Fruit fly (Drosophila melanogaster) whole organism, embryonic: ENCODE measurements around the gene CG14913.

Source experiments
- Abd-B ChIP-seq: fragments of 200-800 bp; sonication (Bioruptor generic); optimal IDR thresholded peaks from 2 replicates; lab custom pipeline; 2018; ENCODE audit warnings: missing biosample characterization, mild to moderate bottlenecking, missing genetic modification characterization, moderate library complexity
- Adf1 ChIP-seq: fragments of 200-800 bp; sonication (Bioruptor generic); IDR thresholded peaks from 2 replicates; pipeline ENCODE4 v1.3.6; 2022; ENCODE audit warnings: missing biosample characterization, missing genetic modification characterization
- Awh ChIP-seq: fragments of 200-800 bp; sonication (Bioruptor generic); IDR thresholded peaks from 2 replicates; pipeline ENCODE4, ENCODE4 v1.3.6; 2022; ENCODE audit warnings: missing biosample characterization, missing genetic modification characterization
- Bgb ChIP-seq: fragments of 200-800 bp; sonication (Bioruptor generic); IDR thresholded peaks from 2 replicates; pipeline ENCODE4 v1.3.6; 2022; ENCODE audit warnings: missing biosample characterization, missing genetic modification characterization; ENCODE audit not compliant: partially characterized antibody
- Blimp-1 ChIP-seq: fragments of 200-800 bp; sonication (Bioruptor generic); optimal IDR thresholded peaks from 3 replicates; lab custom pipeline; 2018; ENCODE audit warnings: missing biosample characterization, missing genetic modification characterization, mild to moderate bottlenecking, moderate library complexity, missing genetic modification reagents
- CG10654 ChIP-seq: fragments of 200-800 bp; sonication (Bioruptor generic); optimal IDR thresholded peaks from 2 replicates; lab custom pipeline; 2016; ENCODE audit warnings: missing biosample characterization, missing genetic modification characterization
- CG10959 ChIP-seq: fragments of 200-800 bp; sonication (Bioruptor generic); IDR thresholded peaks from 2 replicates; pipeline ENCODE4 v1.3.6; 2022; ENCODE audit warnings: missing biosample characterization, missing genetic modification characterization
- CG10979 ChIP-seq: fragments of 200-800 bp; sonication (Bioruptor generic); optimal IDR thresholded peaks from 2 replicates; lab custom pipeline; 2018; ENCODE audit warnings: missing biosample characterization, mild to moderate bottlenecking, missing genetic modification characterization, moderate library complexity
- CG14710 ChIP-seq: fragments of 200-800 bp; sonication (Bioruptor generic); optimal IDR thresholded peaks from 3 replicates; lab custom pipeline; 2019; ENCODE audit warnings: missing biosample characterization, mild to moderate bottlenecking, missing genetic modification characterization, moderate library complexity
- CG17385 ChIP-seq: fragments of 200-800 bp; sonication (Bioruptor generic); optimal IDR thresholded peaks from 3 replicates; lab custom pipeline; 2018; ENCODE audit warnings: missing biosample characterization, mild to moderate bottlenecking, missing genetic modification characterization
- CG17802 ChIP-seq: fragments of 200-800 bp; sonication (Bioruptor generic); optimal IDR thresholded peaks from 2 replicates; lab custom pipeline; 2018; ENCODE audit warnings: missing biosample characterization, mild to moderate bottlenecking, missing genetic modification characterization, moderate library complexity
- CG33213 ChIP-seq: fragments of 200-800 bp; sonication (Bioruptor generic); optimal IDR thresholded peaks from 3 replicates; lab custom pipeline; 2016; ENCODE audit warnings: missing biosample characterization, missing genetic modification characterization
- CG3838 ChIP-seq: fragments of 200-800 bp; sonication (Bioruptor generic); optimal IDR thresholded peaks from 3 replicates; lab custom pipeline; 2016; ENCODE audit warnings: missing biosample characterization, missing genetic modification characterization
- CG4424 ChIP-seq: fragments of 200-800 bp; sonication (Bioruptor generic); optimal IDR thresholded peaks from 3 replicates; lab custom pipeline; 2016; ENCODE audit warnings: missing biosample characterization, missing genetic modification characterization
- CG4617 ChIP-seq: fragments of 200-800 bp; sonication (Bioruptor generic); optimal IDR thresholded peaks from 3 replicates; lab custom pipeline; 2016; ENCODE audit warnings: missing biosample characterization, missing genetic modification characterization, borderline replicate concordance
- CG4730 ChIP-seq: fragments of 200-800 bp; sonication (Bioruptor generic); IDR thresholded peaks from 2 replicates; pipeline ENCODE4 v1.3.6; 2022; ENCODE audit warnings: missing biosample characterization, missing genetic modification characterization
- CHES-1-like ChIP-seq: fragments of 200-800 bp; sonication (Bioruptor generic); optimal IDR thresholded peaks from 2 replicates; lab custom pipeline; 2016; ENCODE audit warnings: missing biosample characterization, missing genetic modification characterization
- HLH3B ChIP-seq: fragments of 200-800 bp; sonication (Bioruptor generic); IDR thresholded peaks from 2 replicates; pipeline ENCODE4 v1.3.6; 2022; ENCODE audit warnings: missing biosample characterization, missing genetic modification characterization
- Hand ChIP-seq: fragments of 200-800 bp; sonication (Bioruptor generic); optimal IDR thresholded peaks from 2 replicates; lab custom pipeline; 2017; ENCODE audit warnings: mild to moderate bottlenecking, missing biosample characterization, missing genetic modification reagents, missing genetic modification characterization
- Hr78 ChIP-seq, 2 experiments: fragments of 200-800 bp in 1 of 2; fragments of >200 bp in 1 of 2; sonication (Bioruptor generic) in 1 of 2; optimal IDR thresholded peaks; 2 replicates each; lab custom pipeline; 2017 to 2019; ENCODE audit warnings: missing biosample characterization in 2 of 2, missing genetic modification characterization in 2 of 2, mild to moderate bottlenecking in 1 of 2, moderate library complexity in 1 of 2
- Mad ChIP-seq: fragments of 200-800 bp; sonication (Bioruptor generic); optimal IDR thresholded peaks from 2 replicates; lab custom pipeline; 2016; ENCODE audit warnings: missing biosample characterization, missing genetic modification characterization
- Max ChIP-seq: fragments of 200-800 bp; sonication (Bioruptor generic); optimal IDR thresholded peaks from 2 replicates; lab custom pipeline; 2016; ENCODE audit warnings: missing biosample characterization, mild to moderate bottlenecking, missing genetic modification characterization
- Med ChIP-seq: fragments of 200-800 bp; sonication (Bioruptor generic); peaks from one replicate; lab custom pipeline; 2016; ENCODE audit warnings: missing biosample characterization, missing genetic modification characterization, mild to moderate bottlenecking, inconsistent platforms, moderate library complexity
- Nf-YC ChIP-seq: fragments of 200-800 bp; optimal IDR thresholded peaks from 3 replicates; lab custom pipeline; 2019; ENCODE audit warnings: missing biosample characterization, mild to moderate bottlenecking, missing genetic modification characterization, moderate library complexity
- Side ChIP-seq: fragments of 200-800 bp; sonication (Bioruptor generic); optimal IDR thresholded peaks from 2 replicates; lab custom pipeline; 2016; ENCODE audit warnings: missing biosample characterization, missing genetic modification characterization
- Sin3A ChIP-seq: fragments of >200 bp; optimal IDR thresholded peaks from 2 replicates; lab custom pipeline; 2018
- ap ChIP-seq: fragments of 200-800 bp; sonication (Bioruptor generic); IDR thresholded peaks from 2 replicates; pipeline ENCODE4 v1.3.6; 2022; ENCODE audit warnings: missing biosample characterization, missing genetic modification characterization
- chinmo ChIP-seq: fragments of 200-800 bp; sonication (Bioruptor generic); IDR thresholded peaks from 4 replicates; pipeline ENCODE4 v1.3.6; 2022; ENCODE audit warnings: missing biosample characterization, missing genetic modification characterization; ENCODE audit not compliant: partially characterized antibody
- corto ChIP-seq: fragments of 200-800 bp; sonication (Bioruptor generic); optimal IDR thresholded peaks from 2 replicates; lab custom pipeline; 2016; ENCODE audit warnings: missing biosample characterization, mild to moderate bottlenecking, missing genetic modification characterization, moderate library complexity
- crol ChIP-seq: fragments of 200-800 bp; sonication (Bioruptor generic); IDR thresholded peaks from 2 replicates; pipeline ENCODE4 v1.3.6; 2022; ENCODE audit warnings: missing biosample characterization, missing genetic modification characterization
- en ChIP-seq: fragments of 200-800 bp; sonication (Bioruptor generic); optimal IDR thresholded peaks from 2 replicates; lab custom pipeline; 2016; ENCODE audit warnings: missing biosample characterization, missing genetic modification characterization
- eyg ChIP-seq: fragments of 200-800 bp; sonication (Bioruptor generic); optimal IDR thresholded peaks from 3 replicates; lab custom pipeline; 2016; ENCODE audit warnings: missing biosample characterization, missing genetic modification characterization
- hb ChIP-seq: fragments of 200-800 bp; sonication (Bioruptor generic); IDR thresholded peaks from 3 replicates; pipeline ENCODE4 v1.3.6; 2022; ENCODE audit warnings: missing biosample characterization, missing genetic modification characterization; ENCODE audit not compliant: partially characterized antibody
- her ChIP-seq: fragments of 200-800 bp; sonication (Bioruptor generic); optimal IDR thresholded peaks from 2 replicates; lab custom pipeline; 2016; ENCODE audit warnings: missing biosample characterization, missing genetic modification characterization
- ken ChIP-seq: fragments of 200-800 bp; sonication (Bioruptor generic); IDR thresholded peaks from 3 replicates; pipeline ENCODE4 v1.3.6; 2022; ENCODE audit warnings: missing biosample characterization, missing genetic modification characterization
- kni ChIP-seq: fragments of 200-800 bp; sonication (Bioruptor generic); optimal IDR thresholded peaks from 3 replicates; lab custom pipeline; 2017; ENCODE audit warnings: mild to moderate bottlenecking, missing biosample characterization, missing genetic modification reagents, missing genetic modification characterization
- lola ChIP-seq, 3 experiments: fragments of >200 bp in 2 of 3; fragments of 200-800 bp in 1 of 3; sonication (Bioruptor generic) in 1 of 3; optimal IDR thresholded peaks; 2 replicates each; lab custom pipeline; 2017 to 2019; ENCODE audit warnings: missing biosample characterization in 3 of 3, missing genetic modification characterization in 3 of 3, mild to moderate bottlenecking in 1 of 3, moderate library complexity in 1 of 3
- nerfin-2 ChIP-seq: fragments of 200-800 bp; sonication (Bioruptor generic); IDR thresholded peaks from 2 replicates; pipeline ENCODE4 v1.3.6; 2022; ENCODE audit warnings: missing biosample characterization, missing genetic modification characterization; ENCODE audit not compliant: partially characterized antibody
- nmo ChIP-seq: fragments of 200-800 bp; sonication (Bioruptor generic); optimal IDR thresholded peaks from 2 replicates; lab custom pipeline; 2018; ENCODE audit warnings: missing biosample characterization, mild to moderate bottlenecking, missing genetic modification characterization, moderate library complexity
- nom ChIP-seq: fragments of 200-800 bp; sonication (Bioruptor generic); optimal IDR thresholded peaks from 2 replicates; lab custom pipeline; 2017; ENCODE audit warnings: missing biosample characterization, missing genetic modification characterization, mild to moderate bottlenecking, moderate library complexity, missing genetic modification reagents
- pho ChIP-seq: fragments of 200-800 bp; sonication (Bioruptor generic); optimal IDR thresholded peaks from 2 replicates; lab custom pipeline; 2016; ENCODE audit warnings: missing biosample characterization, missing genetic modification characterization
- pita ChIP-seq: fragments of 200-800 bp; sonication (Bioruptor generic); optimal IDR thresholded peaks from 2 replicates; lab custom pipeline; 2017; ENCODE audit warnings: missing biosample characterization, mild to moderate bottlenecking, missing genetic modification characterization
- pros ChIP-seq: fragments of 200-800 bp; sonication (Bioruptor generic); optimal IDR thresholded peaks from 3 replicates; lab custom pipeline; 2019; ENCODE audit warnings: missing biosample characterization, mild to moderate bottlenecking, missing genetic modification characterization, moderate library complexity
- rib ChIP-seq: fragments of 200-800 bp; sonication (Bioruptor generic); IDR thresholded peaks from 2 replicates; pipeline ENCODE4 v1.3.6; 2022; ENCODE audit warnings: missing biosample characterization, missing genetic modification characterization
- sna ChIP-seq: fragments of 200-800 bp; sonication (Bioruptor generic); IDR thresholded peaks from 2 replicates; pipeline ENCODE4 v1.3.6; 2022; ENCODE audit warnings: missing biosample characterization, missing genetic modification characterization; ENCODE audit not compliant: partially characterized antibody
- sug ChIP-seq: fragments of 200-800 bp; optimal IDR thresholded peaks from 2 replicates; lab custom pipeline; 2019; ENCODE audit warnings: missing biosample characterization, mild to moderate bottlenecking, missing genetic modification characterization, moderate library complexity
- toy ChIP-seq: fragments of 200-800 bp; sonication (Bioruptor generic); IDR thresholded peaks from 2 replicates; pipeline ENCODE4 v1.3.6; 2022; ENCODE audit warnings: missing biosample characterization, missing genetic modification characterization
- ttk ChIP-seq: fragments of 200-800 bp; sonication (Bioruptor generic); IDR thresholded peaks from 2 replicates; pipeline ENCODE4 v2.1.2; 2022; ENCODE audit warnings: missing biosample characterization, missing genetic modification characterization

The CG14913 gene

DNA sequence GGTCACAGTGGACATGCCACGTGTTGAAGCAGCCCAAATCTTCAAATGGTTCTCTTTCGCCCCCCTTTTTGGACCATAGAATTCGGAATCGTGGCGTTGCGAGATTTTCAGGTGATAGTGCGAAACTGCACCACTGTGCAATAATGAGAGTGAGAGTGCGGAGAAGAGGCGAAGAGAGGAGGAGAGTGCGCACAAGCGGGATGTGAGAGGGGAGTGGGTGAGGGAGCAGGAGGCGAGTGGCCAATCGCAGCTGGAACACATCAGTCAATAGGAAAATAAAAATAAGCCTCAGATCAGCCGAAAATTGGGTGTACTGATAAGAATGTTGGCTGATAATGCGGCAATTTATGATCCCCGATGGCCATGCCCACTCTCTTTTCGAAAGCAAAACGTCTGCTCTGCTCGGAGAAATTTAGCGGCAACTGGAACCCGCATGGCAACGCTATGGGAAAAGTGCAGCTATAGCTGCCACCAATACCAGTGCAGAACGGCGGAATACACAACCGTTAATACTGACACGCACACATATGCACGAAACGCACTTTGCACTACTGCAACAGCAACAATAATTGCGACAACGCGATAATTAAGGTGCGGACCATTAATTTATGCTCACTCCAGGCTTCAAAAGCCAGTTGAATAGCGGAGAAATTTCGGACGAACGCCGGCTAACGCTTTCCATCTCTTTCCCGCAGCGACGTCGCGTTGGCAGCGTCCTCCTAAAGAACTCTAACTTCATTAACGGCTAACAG lies 49.4 kb upstream of the CG14913 start (continued):
- TF ChIP-seq Med (GFP tag; lab: Kevin White, UChicago), result peak; percentile 89
- TF ChIP-seq ap (GFP tag; lab: Robert Waterston, UW), result no peak
- peak; percentile 37; the same call in 1 of the 2 replicates for TF ChIP-seq rib (GFP tag; lab: Robert Waterston, UW)
- 0 out of 2 replicates have a peak, but pooled peaks have one; percentile 12 for TF ChIP-seq nerfin-2
- peak; percentile 79 for TF ChIP-seq CG4617 (GFP tag; lab: Kevin White, UChicago)
- TF ChIP-seq ken (GFP tag; lab: Robert Waterston, UW), result 0 out of 3 replicates have a peak, but pooled peaks have one; percentile 26
- no peak for TF ChIP-seq nmo (GFP tag; lab: Kevin White, UChicago)
- no peak for TF ChIP-seq CG4730 (GFP tag; lab: Robert Waterston, UW)
- no peak for TF ChIP-seq ttk
- TF ChIP-seq CG10654 (GFP tag; lab: Kevin White, UChicago), result no peak
- no peak for TF ChIP-seq CHES-1-like
- TF ChIP-seq CG17385 (GFP tag; lab: Kevin White, UChicago), result peak; percentile 8
- no peak for TF ChIP-seq lola (GFP tag; optimal IDR thresholded peaks at IDR 0.05; lab: Kevin White, UChicago)
- peak; percentile 97 for TF ChIP-seq crol (GFP tag; lab: Robert Waterston, UW)
- TF ChIP-seq kni, result peak; percentile 64
- no peak for TF ChIP-seq pita (GFP tag; lab: Kevin White, UChicago)
- TF ChIP-seq Hr78 (GFP tag; optimal IDR thresholded peaks at IDR 0.05; lab: Kevin White, UChicago), result peak in 1 of 2 experiments; percentile 89
- TF ChIP-seq pho (GFP tag; lab: Kevin White, UChicago), result no peak
- peak; percentile 13 for TF ChIP-seq Max (GFP tag; lab: Kevin White, UChicago)
- TF ChIP-seq CG17802 (tag; lab: Kevin White, UChicago), result no peak
- no peak for TF ChIP-seq pros (GFP tag; lab: Kevin White, UChicago)
- no peak for TF ChIP-seq toy (GFP tag; lab: Robert Waterston, UW)
- TF ChIP-seq Awh, result peak; percentile 49
- TF ChIP-seq Bgb, result peak; percentile 37; the same call in 1 of the 2 replicates
- no peak for TF ChIP-seq CG4424 (GFP tag; lab: Kevin White, UChicago)
- TF ChIP-seq CG3838 (GFP tag; lab: Kevin White, UChicago), result no peak
- TF ChIP-seq Blimp-1 (GFP tag; lab: Kevin White, UChicago), result peak; percentile 93
- peak; percentile 18 for TF ChIP-seq Side
- peak; percentile 15 for TF ChIP-seq sug (tag; lab: Kevin White, UChicago)
- TF ChIP-seq CG10979 (tag; lab: Kevin White, UChicago), result peak; percentile 39
- TF ChIP-seq CG10959 (GFP tag; lab: Robert Waterston, UW), result no peak
- TF ChIP-seq CG33213 (GFP tag; lab: Kevin White, UChicago), result peak; percentile 1
- peak; percentile 94 for TF ChIP-seq Nf-YC
- 0 out of 2 replicates have a peak, but pooled peaks have one; percentile 18 for TF ChIP-seq HLH3B
- peak; percentile 41 for TF ChIP-seq her (GFP tag; lab: Kevin White, UChicago)
- no peak for TF ChIP-seq sna
- peak; percentile 4 for TF ChIP-seq eyg (GFP tag; lab: Kevin White, UChicago)
- no peak for TF ChIP-seq Hand (GFP tag; lab: Kevin White, UChicago)
- no peak for TF ChIP-seq Abd-B (GFP tag; lab: Kevin White, UChicago)
- peak; percentile 95 for TF ChIP-seq nom (GFP tag; lab: Kevin White, UChicago)
- no peak for TF ChIP-seq en (GFP tag; lab: Kevin White, UChicago)
- peak; percentile 57; the same call in 2 of the 4 replicates for TF ChIP-seq chinmo (GFP tag; lab: Robert Waterston, UW)
- TF ChIP-seq hb (GFP tag; lab: Robert Waterston, UW), result peak; percentile 47; the same call in 1 of the 3 replicates
- TF ChIP-seq Sin3A (lab: Kevin White, UChicago), result peak; percentile 4
- no peak for TF ChIP-seq Mad
- no peak for TF ChIP-seq corto
- TF ChIP-seq CG14710, result no peak
- peak; percentile 57 for TF ChIP-seq Adf1 (GFP tag; lab: Robert Waterston, UW)
